Worm (Caenorhabditis elegans): Measurements from ENCODE around the gene Y45F10D.15.
A peak's percentile ranks its signal among the peaks of the same experiment; 100 is the strongest.

Gene Y45F10D.15

ce11 chrIV:13788652-13789051 is 32.1 kb downstream of the Y45F10D.15 start, which contains the start of the genes sas-6 and Y45F10D.7 (continued):
- TF ChIP-seq ztf-26 (tag; optimal IDR thresholded peaks at IDR 0.05) (no peak), B0261.1 (tag; optimal IDR thresholded peaks at IDR 0.05) (no peak), dpl-1 (GFP tag; optimal IDR thresholded peaks at IDR 0.05) (peak; percentile 80), ztf-18 (tag; optimal IDR thresholded peaks at IDR 0.05) (peak; percentile 23), F52B5.7 (tag; optimal IDR thresholded peaks at IDR 0.05) (no peak), let-607 (tag; optimal IDR thresholded peaks at IDR 0.05) (no peak), tbx-9 (tag; optimal IDR thresholded peaks at IDR 0.05; ENCODE audit: borderline replicate concordance) (no peak), dox-1 (GFP tag; IDR thresholded peaks at IDR 0.05) (peak; percentile 68), atf-7 (tag; optimal IDR thresholded peaks at IDR 0.05) (no peak), snpc-3.4 (tag; optimal IDR thresholded peaks at IDR 0.05) (peak; percentile 24), nfyb-1 (GFP tag; IDR thresholded peaks at IDR 0.05) (no peak), efl-1 (GFP tag; optimal IDR thresholded peaks at IDR 0.05) (peak; percentile 89), hmg-1.2 (GFP tag; IDR thresholded peaks at IDR 0.05) (peak; percentile 38; the same call in 1 of the 2 replicates), die-1 (tag; optimal IDR thresholded peaks at IDR 0.05) (no peak), ztf-6 (GFP tag; IDR thresholded peaks at IDR 0.05) (no peak), pbrm-1 (GFP tag; IDR thresholded peaks at IDR 0.05) (peak; percentile 34; the same call in 1 of the 2 replicates), F23B12.7 (tag; optimal IDR thresholded peaks at IDR 0.05; ENCODE audit: insufficient read depth) (peak; percentile 71), aptf-2 (GFP tag; conservative IDR thresholded peaks at IDR 0.05) (no peak), K12H6.12 (tag; optimal IDR thresholded peaks at IDR 0.05) (no peak), D2030.7 (GFP tag; IDR thresholded peaks at IDR 0.05) (peak; percentile 46; the same call in 1 of the 2 replicates), egl-18 (GFP tag; IDR thresholded peaks at IDR 0.05) (no peak), unc-130 (GFP tag; optimal IDR thresholded peaks at IDR 0.05) (no peak), attf-6 (GFP tag; IDR thresholded peaks at IDR 0.05) (peak; percentile 88), Y67H2A.10 (GFP tag; conservative IDR thresholded peaks at IDR 0.05) (no peak), lin-54 (GFP tag; optimal IDR thresholded peaks at IDR 0.05) (peak; percentile 87), Y56A3A.18 (GFP tag; IDR thresholded peaks at IDR 0.05) (no peak), zfh-2 (GFP tag; conservative IDR thresholded peaks at IDR 0.05) (no peak), ztf-25 (GFP tag; IDR thresholded peaks at IDR 0.05) (no peak), athp-1 (tag; optimal IDR thresholded peaks at IDR 0.05) (no peak), madf-8 (GFP tag; conservative IDR thresholded peaks at IDR 0.05) (no peak), xnd-1 (tag; optimal IDR thresholded peaks at IDR 0.05) (no peak), hlh-26 (GFP tag; conservative IDR thresholded peaks at IDR 0.05) (no peak), sptf-2 (GFP tag; optimal IDR thresholded peaks at IDR 0.05) (no peak), aptf-3 (GFP tag; IDR thresholded peaks at IDR 0.05) (no peak), K11D2.4 (GFP tag; IDR thresholded peaks at IDR 0.05) (no peak), tlf-1 (GFP tag; optimal IDR thresholded peaks at IDR 0.05) (no peak), attf-3 (GFP tag; conservative IDR thresholded peaks at IDR 0.05) (peak; percentile 70), nhr-27 (tag; optimal IDR thresholded peaks at IDR 0.05) (no peak), T07F8.4 (tag; optimal IDR thresholded peaks at IDR 0.05) (no peak), nhr-90 (tag; optimal IDR thresholded peaks at IDR 0.05) (no peak), lir-1 (GFP tag; conservative IDR thresholded peaks at IDR 0.05) (no peak), gei-17 (GFP tag; optimal IDR thresholded peaks at IDR 0.05) (no peak), ceh-79 (tag; optimal IDR thresholded peaks at IDR 0.05) (no peak), hsf-1 (GFP tag; IDR thresholded peaks at IDR 0.05) (no peak), somi-1 (GFP tag; optimal IDR thresholded peaks at IDR 0.05) (no peak), ets-4 (GFP tag; optimal IDR thresholded peaks at IDR 0.05) (no peak), C06A6.2 (GFP tag; conservative IDR thresholded peaks at IDR 0.05) (no peak), B0336.3 (GFP tag; IDR thresholded peaks at IDR 0.05) (no peak), B0035.1 (tag; optimal IDR thresholded peaks at IDR 0.05) (no peak), zim-3 (tag; optimal IDR thresholded peaks at IDR 0.05) (no peak)
